Worm (Caenorhabditis elegans) whole organism, early embryonic: ENCODE data around the gene nas-7.

Experiments used
- aly-1 ChIP-seq: sonication (generic microtip); optimal IDR thresholded peaks from 2 replicates; lab custom pipeline; 2016; ENCODE audit warnings: missing genetic modification characterization, missing compliant biosample characterization
- ama-1 ChIP-seq: fragments of 150-350 bp; optimal IDR thresholded peaks from 2 replicates; lab custom pipeline; 2014
- ceh-13 ChIP-seq: fragments of 200-800 bp; sonication (Bioruptor generic); optimal IDR thresholded peaks from 2 replicates; lab custom pipeline; 2018; ENCODE audit warnings: mild to moderate bottlenecking, missing genetic modification characterization, missing compliant biosample characterization
- ceh-36 ChIP-seq: sonication (generic microtip); optimal IDR thresholded peaks from 2 replicates; lab custom pipeline; 2016; ENCODE audit warnings: missing genetic modification characterization, inconsistent platforms, missing compliant biosample characterization
- flt-1 ChIP-seq: fragments of 200-800 bp; sonication (Bioruptor generic); IDR thresholded peaks from 2 replicates; pipeline ENCODE4 v1.3.6; 2022; ENCODE audit warnings: missing genetic modification characterization, missing compliant biosample characterization
- sea-1 ChIP-seq: fragments of 200-800 bp; sonication (Bioruptor generic); conservative IDR thresholded peaks from 2 replicates; pipeline ENCODE4 v1.3.6; 2022; ENCODE audit warnings: missing genetic modification characterization, missing compliant biosample characterization
- tbx-11 ChIP-seq: fragments of 200-800 bp; sonication (Bioruptor generic); IDR thresholded peaks from 2 replicates; pipeline ENCODE4 v1.3.6; 2022; ENCODE audit warnings: missing genetic modification characterization, missing compliant biosample characterization

- TF ChIP-seq ceh-36 (tag; lab: Kevin White, UChicago), result no peak
- no peak for TF ChIP-seq sea-1 (GFP tag; lab: Robert Waterston, UW)
- no peak for TF ChIP-seq aly-1
- TF ChIP-seq flt-1 (GFP tag; lab: Robert Waterston, UW), result no peak
- TF ChIP-seq ama-1 (lab: Kevin White, UChicago), result no peak
- no peak for TF ChIP-seq ceh-13 (GFP tag; lab: Kevin White, UChicago)
- TF ChIP-seq tbx-11 (GFP tag; lab: Robert Waterston, UW), result no peak
These were observed 46.2 kb downstream of the nas-7 start, which contains the start of gene haf-2 for ce11 chrII:7356326-7356725.
